Worm (Caenorhabditis elegans): ENCODE measurements around the gene F56B3.11.

DNA sequence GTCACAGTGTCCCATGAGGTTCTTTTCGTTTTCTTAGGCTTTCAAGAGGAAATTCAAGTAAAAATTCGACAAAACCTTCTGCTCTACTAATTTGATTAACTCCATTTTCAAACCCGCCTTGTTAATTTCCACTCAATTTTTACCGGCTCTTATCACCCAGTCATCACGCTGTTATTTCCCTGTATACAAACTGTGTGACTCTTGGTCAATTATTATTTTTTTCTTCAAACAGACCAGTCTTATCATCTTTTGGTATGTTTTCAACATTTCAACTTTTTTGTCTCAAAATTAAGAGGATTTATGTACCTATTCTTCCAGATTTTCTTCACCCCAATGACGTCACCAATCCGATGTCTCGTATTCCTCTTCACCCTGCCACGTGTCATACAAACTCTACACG, 17.9 kb downstream of the F56B3.11 start, which contains the start of gene ugt-52:
- TF ChIP-seq lin-1 (GFP tag; IDR thresholded peaks at IDR 0.05) (no peak), jun-1 (tag; optimal IDR thresholded peaks at IDR 0.05) (no peak), nhr-237 (tag; optimal IDR thresholded peaks at IDR 0.05) (no peak)
